Worm (Caenorhabditis elegans): Measurements from ENCODE around the gene F22B3.7.

F22B3.7 gene

DNA sequence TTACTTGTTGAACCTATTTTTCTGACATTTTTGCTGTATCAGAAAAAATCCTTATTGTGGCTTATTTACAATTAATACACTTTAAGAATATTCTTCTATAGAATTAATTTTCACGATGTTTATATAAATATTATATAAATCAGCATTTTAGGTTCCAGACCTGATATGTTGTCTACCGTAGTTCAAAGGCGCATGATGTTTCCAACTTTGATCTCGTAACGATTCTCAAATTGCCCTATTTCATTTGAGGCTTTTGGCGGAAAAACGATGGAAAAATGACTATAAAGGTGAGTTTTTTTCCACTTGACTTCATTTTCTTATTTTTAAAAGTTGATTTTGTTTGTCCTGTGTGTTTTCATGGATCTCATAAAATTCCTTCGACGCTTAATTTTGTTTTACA lies 11.5 kb downstream of the F22B3.7 start, which contains the start of gene gfat-2:
Gene gfat-2, plus strand, starts transcription at position 145 of the 400 bp plus-strand sequence.
- TF ChIP-seq lsy-2 (tag; optimal IDR thresholded peaks at IDR 0.05) (no peak), blmp-1 (tag; optimal IDR thresholded peaks at IDR 0.05; ENCODE audit: insufficient read depth) (no peak), crh-2 (tag; optimal IDR thresholded peaks at IDR 0.05) (no peak), nhr-77 (tag; optimal IDR thresholded peaks at IDR 0.05) (no peak), sem-4 (tag; optimal IDR thresholded peaks at IDR 0.05) (no peak), elt-3 (tag; optimal IDR thresholded peaks at IDR 0.05) (no peak), aly-2 (tag; optimal IDR thresholded peaks at IDR 0.05) (no peak), nhr-10 (tag; optimal IDR thresholded peaks at IDR 0.05) (no peak), nhr-6 (tag; optimal IDR thresholded peaks at IDR 0.05) (no peak), mbf-1 (tag; optimal IDR thresholded peaks at IDR 0.05) (no peak), elt-1 (tag; optimal IDR thresholded peaks at IDR 0.05) (no peak), alr-1 (tag; optimal IDR thresholded peaks at IDR 0.05) (no peak), unc-55 (GFP tag; optimal IDR thresholded peaks at IDR 0.05) (no peak), nhr-237 (tag; optimal IDR thresholded peaks at IDR 0.05) (no peak), ZK546.5 (tag; optimal IDR thresholded peaks at IDR 0.05) (no peak), R02D3.7 (tag; optimal IDR thresholded peaks at IDR 0.05) (no peak), fos-1 (tag; optimal IDR thresholded peaks at IDR 0.05) (no peak), unc-39 (tag; optimal IDR thresholded peaks at IDR 0.05) (no peak), nhr-11 (tag; optimal IDR thresholded peaks at IDR 0.05) (no peak), lin-39 (tag; optimal IDR thresholded peaks at IDR 0.05) (no peak)

DNA sequence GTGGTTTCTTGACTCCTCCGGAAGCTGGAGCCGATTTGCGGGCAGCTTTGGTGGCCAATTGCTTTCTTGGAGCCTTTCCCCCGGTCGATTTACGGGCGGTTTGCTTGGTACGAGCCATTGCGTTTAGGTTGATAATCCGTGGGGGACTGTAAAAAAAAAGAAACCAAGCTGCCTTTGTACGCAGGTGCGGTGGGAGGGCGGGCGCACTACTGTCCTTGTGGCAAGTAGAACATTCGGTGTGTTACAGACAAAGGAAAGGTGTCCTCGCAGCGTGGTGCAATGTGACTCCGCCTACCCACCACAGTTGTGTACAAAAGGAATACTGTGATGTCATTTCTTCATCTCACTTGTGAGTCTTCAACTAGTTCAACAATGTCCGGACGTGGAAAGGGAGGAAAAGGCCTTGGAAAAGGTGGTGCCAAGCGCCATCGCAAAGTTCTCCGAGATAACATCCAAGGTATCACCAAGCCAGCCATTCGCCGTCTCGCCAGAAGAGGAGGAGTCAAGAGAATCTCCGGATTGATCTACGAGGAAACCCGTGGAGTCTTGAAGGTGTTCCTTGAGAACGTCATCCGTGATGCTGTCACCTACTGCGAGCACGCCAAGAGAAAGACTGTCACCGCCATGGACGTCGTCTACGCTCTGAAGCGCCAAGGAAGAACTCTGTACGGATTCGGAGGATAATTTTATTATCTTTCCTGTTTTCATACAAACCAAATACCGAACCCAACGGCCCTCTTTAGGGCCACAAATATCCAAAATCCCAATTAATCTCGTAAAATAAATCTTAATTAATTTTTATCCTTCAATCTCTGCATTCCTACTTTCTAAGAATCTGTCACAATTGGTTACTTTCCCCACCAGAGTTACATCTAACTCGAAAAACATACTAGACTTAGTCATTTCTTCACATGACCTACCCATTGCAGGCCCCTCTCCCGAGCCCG lies 14.6 kb downstream of the F22B3.7 start, which contains the start of the genes his-63 and his-64:
Gene his-63, minus strand, starts transcription at position 118 of the 947 bp plus-strand sequence.
Gene his-64, plus strand, starts transcription at position 373 of the 947 bp plus-strand sequence.
- TF ChIP-seq ceh-16 (tag; optimal IDR thresholded peaks at IDR 0.05) = peak; percentile 14

DNA sequence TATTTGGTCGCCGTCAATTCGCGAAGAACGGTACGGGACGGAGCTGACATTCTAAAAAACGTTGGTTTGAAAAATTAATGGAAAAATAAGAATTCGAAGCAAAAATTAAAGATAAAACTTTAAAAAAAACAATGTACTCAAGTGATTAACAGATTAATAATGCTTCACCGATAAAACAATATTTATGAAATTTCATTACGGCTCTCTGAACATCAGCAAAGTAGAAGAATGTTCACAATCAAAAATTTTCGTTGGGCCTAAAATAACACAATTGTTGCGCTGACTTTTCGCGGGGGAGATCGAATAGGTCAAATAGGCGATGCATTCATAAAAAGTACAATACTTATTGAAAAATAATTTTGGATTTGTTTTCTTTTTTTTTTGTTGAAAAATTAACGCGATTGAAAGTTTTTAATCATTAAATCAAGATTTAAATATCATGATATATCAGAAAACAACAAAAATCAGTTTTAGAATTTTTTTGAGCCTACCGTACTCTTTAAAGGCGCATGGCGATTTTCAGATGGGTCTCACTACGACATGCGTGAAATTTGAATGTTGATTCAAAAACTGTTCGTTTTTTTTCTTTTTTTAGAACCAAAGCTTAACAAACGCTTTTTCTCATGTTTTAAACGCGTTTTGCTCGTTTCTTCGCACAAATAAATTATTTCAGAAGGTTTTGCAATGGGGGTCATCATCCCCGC lies 18.2 kb downstream of the F22B3.7 start, which contains the start of the genes memi-3 and cyp-31A2:
Gene memi-3, minus strand, starts transcription at position 51 of the 704 bp plus-strand sequence.
Gene cyp-31A2, plus strand, starts transcription at position 674 of the 704 bp plus-strand sequence.
- no peak for TF ChIP-seq crh-2 (tag; optimal IDR thresholded peaks at IDR 0.05)
- no peak for TF ChIP-seq nhr-23 (tag; optimal IDR thresholded peaks at IDR 0.05)
- no peak for TF ChIP-seq sem-4 (tag; optimal IDR thresholded peaks at IDR 0.05)
- no peak for TF ChIP-seq nhr-6 (tag; optimal IDR thresholded peaks at IDR 0.05)
- TF ChIP-seq mab-5 (tag; optimal IDR thresholded peaks at IDR 0.05) = no peak
- no peak for TF ChIP-seq F13H6.1 (tag; optimal IDR thresholded peaks at IDR 0.05)
- no peak for TF ChIP-seq snpc-4 (tag; optimal IDR thresholded peaks at IDR 0.05)
- TF ChIP-seq ceh-82 (tag; optimal IDR thresholded peaks at IDR 0.05) = no peak
- no peak for TF ChIP-seq R02D3.7 (tag; optimal IDR thresholded peaks at IDR 0.05)
- TF ChIP-seq ztf-4 (tag; optimal IDR thresholded peaks at IDR 0.05) = no peak
- TF ChIP-seq nhr-25 (tag; optimal IDR thresholded peaks at IDR 0.05) = no peak
- TF ChIP-seq nhr-10 (tag; optimal IDR thresholded peaks at IDR 0.05) = no peak
- no peak for TF ChIP-seq gmeb-1 (tag; optimal IDR thresholded peaks at IDR 0.05)
- no peak for TF ChIP-seq ceh-16 (tag; optimal IDR thresholded peaks at IDR 0.05)

DNA sequence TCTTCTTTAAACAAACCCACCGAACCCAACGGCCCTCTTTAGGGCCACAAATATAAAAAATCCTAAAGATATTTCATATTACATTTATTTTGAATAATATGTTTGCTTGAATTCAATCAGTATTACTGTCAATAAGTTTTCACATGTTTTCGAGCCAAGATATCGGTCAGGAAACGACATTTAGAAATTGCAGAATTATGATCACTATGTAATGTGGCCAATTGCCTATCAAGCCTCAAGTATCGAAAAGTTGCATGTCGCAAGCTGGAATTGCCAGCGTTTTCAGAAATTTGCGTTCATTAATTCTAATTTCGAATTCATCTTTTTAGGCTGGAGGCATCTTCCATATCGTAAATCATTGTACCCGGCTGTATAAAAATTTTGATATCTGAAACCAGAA lies 20.1 kb downstream of the F22B3.7 start:
- TF ChIP-seq unc-55 (GFP tag; optimal IDR thresholded peaks at IDR 0.05) = no peak
- TF ChIP-seq C34F6.9 (tag; optimal IDR thresholded peaks at IDR 0.05) = no peak
- no peak for TF ChIP-seq nhr-12 (tag; optimal IDR thresholded peaks at IDR 0.05)
- no peak for TF ChIP-seq sem-4 (tag; optimal IDR thresholded peaks at IDR 0.05)
- TF ChIP-seq ama-1 (optimal IDR thresholded peaks at IDR 0.05) = no peak
- no peak for TF ChIP-seq peb-1 (tag; optimal IDR thresholded peaks at IDR 0.05)
- no peak for TF ChIP-seq egl-27 (tag; optimal IDR thresholded peaks at IDR 0.05)
- no peak for TF ChIP-seq aly-2 (tag; optimal IDR thresholded peaks at IDR 0.05)
- no peak for TF ChIP-seq R02D3.7 (tag; optimal IDR thresholded peaks at IDR 0.05)
- TF ChIP-seq ztf-4 (tag; optimal IDR thresholded peaks at IDR 0.05) = no peak
- no peak for TF ChIP-seq lin-13 (GFP tag; optimal IDR thresholded peaks at IDR 0.05)
- TF ChIP-seq gmeb-1 (tag; optimal IDR thresholded peaks at IDR 0.05) = no peak
- no peak for TF ChIP-seq ztf-1 (GFP tag; conservative IDR thresholded peaks at IDR 0.05)
- TF ChIP-seq unc-62 (GFP tag; optimal IDR thresholded peaks at IDR 0.05) = no peak
- TF ChIP-seq nhr-10 (tag; optimal IDR thresholded peaks at IDR 0.05) = no peak
- no peak for TF ChIP-seq nhr-6 (tag; optimal IDR thresholded peaks at IDR 0.05)
- no peak for TF ChIP-seq elt-1 (tag; optimal IDR thresholded peaks at IDR 0.05)

Measured in whole organism, L2 larva.